Worm (Caenorhabditis elegans) whole organism, early embryonic: ENCODE results near the gene txt-12.

Source experiments
- F13C5.2 ChIP-seq: sonication (generic microtip); optimal IDR thresholded peaks from 2 replicates; lab custom pipeline; 2017; ENCODE audit warnings: mild to moderate bottlenecking, missing genetic modification characterization, inconsistent platforms, missing compliant biosample characterization
- aly-1 ChIP-seq: sonication (generic microtip); optimal IDR thresholded peaks from 2 replicates; lab custom pipeline; 2016; ENCODE audit warnings: missing genetic modification characterization, missing compliant biosample characterization
- ama-1 ChIP-seq: fragments of 150-350 bp; optimal IDR thresholded peaks from 2 replicates; lab custom pipeline; 2014
- ceh-13 ChIP-seq: fragments of 200-800 bp; sonication (Bioruptor generic); optimal IDR thresholded peaks from 2 replicates; lab custom pipeline; 2018; ENCODE audit warnings: mild to moderate bottlenecking, missing genetic modification characterization, missing compliant biosample characterization
- ceh-36 ChIP-seq: sonication (generic microtip); optimal IDR thresholded peaks from 2 replicates; lab custom pipeline; 2016; ENCODE audit warnings: missing genetic modification characterization, inconsistent platforms, missing compliant biosample characterization
- flt-1 ChIP-seq: fragments of 200-800 bp; sonication (Bioruptor generic); IDR thresholded peaks from 2 replicates; pipeline ENCODE4 v1.3.6; 2022; ENCODE audit warnings: missing genetic modification characterization, missing compliant biosample characterization
- hmg-4 ChIP-seq: fragments of 200-800 bp; sonication (Bioruptor generic); optimal IDR thresholded peaks from 2 replicates; lab custom pipeline; 2018; ENCODE audit warnings: mild to moderate bottlenecking, missing genetic modification characterization, missing compliant biosample characterization
- hnd-1 ChIP-seq: sonication (generic microtip); optimal IDR thresholded peaks from 2 replicates; lab custom pipeline; 2016; ENCODE audit warnings: missing genetic modification characterization, missing compliant biosample characterization
- pes-1 ChIP-seq: fragments of 200-800 bp; sonication (Bioruptor generic); IDR thresholded peaks from 2 replicates; pipeline ENCODE4 v1.3.6; 2022; ENCODE audit warnings: missing genetic modification reagents, missing genetic modification characterization, missing compliant biosample characterization
- tbx-11 ChIP-seq: fragments of 200-800 bp; sonication (Bioruptor generic); IDR thresholded peaks from 2 replicates; pipeline ENCODE4 v1.3.6; 2022; ENCODE audit warnings: missing genetic modification characterization, missing compliant biosample characterization
- tbx-37 ChIP-seq: fragments of 200-800 bp; sonication (Bioruptor generic); conservative IDR thresholded peaks from 2 replicates; pipeline ENCODE4 v1.3.6; 2022; ENCODE audit warnings: missing genetic modification reagents, missing genetic modification characterization, missing compliant biosample characterization
- tra-4 ChIP-seq: sonication (generic microtip); optimal IDR thresholded peaks from 2 replicates; lab custom pipeline; 2017; ENCODE audit warnings: missing genetic modification characterization, missing compliant biosample characterization

- no peak for TF ChIP-seq hnd-1
- no peak for TF ChIP-seq tra-4 (tag; lab: Kevin White, UChicago)
- no peak for TF ChIP-seq ama-1 (lab: Kevin White, UChicago)
- no peak for TF ChIP-seq tbx-37 (GFP tag; lab: Robert Waterston, UW)
- TF ChIP-seq aly-1 (tag; lab: Kevin White, UChicago), result no peak
- TF ChIP-seq hmg-4 (GFP tag; lab: Kevin White, UChicago), result no peak
- no peak for TF ChIP-seq pes-1 (GFP tag; lab: Robert Waterston, UW)
- TF ChIP-seq F13C5.2, result no peak
- no peak for TF ChIP-seq ceh-36 (tag; lab: Kevin White, UChicago)
- no peak for TF ChIP-seq flt-1 (GFP tag; lab: Robert Waterston, UW)
- 0 out of 2 replicates have a peak, but pooled peaks have one; percentile 24 for TF ChIP-seq tbx-11
- TF ChIP-seq ceh-13 (GFP tag; lab: Kevin White, UChicago), result no peak
Measured at ce11 chrV:15072738-15073137, 20.0 kb upstream of the txt-12 start.
